Fruit fly (Drosophila melanogaster) whole organism, embryonic: ENCODE measurements around the gene Best4.

Source experiments
- CG6683 ChIP-seq: fragments of 200-800 bp; sonication (Bioruptor generic); optimal IDR thresholded peaks from 2 replicates; lab custom pipeline; 2017; ENCODE audit warnings: missing biosample characterization, mild to moderate bottlenecking, missing genetic modification characterization, missing genetic modification reagents
- Gsc ChIP-seq: fragments of 200-800 bp; sonication (Bioruptor generic); IDR thresholded peaks from 2 replicates; pipeline ENCODE4 v1.3.6; 2022; ENCODE audit warnings: missing biosample characterization, missing genetic modification characterization
- Ptx1 ChIP-seq: fragments of 200-800 bp; sonication (Bioruptor generic); IDR thresholded peaks from 2 replicates; pipeline ENCODE4 v1.3.6; 2022; ENCODE audit warnings: missing biosample characterization, missing genetic modification characterization
- ttk ChIP-seq: fragments of 200-800 bp; sonication (Bioruptor generic); IDR thresholded peaks from 2 replicates; pipeline ENCODE4 v2.1.2; 2022; ENCODE audit warnings: missing biosample characterization, missing genetic modification characterization

dm6 chr3L:15320241-15320640 lies 21.5 kb downstream of the Best4 start:
- no peak for TF ChIP-seq ttk
- no peak for TF ChIP-seq CG6683 (GFP tag; lab: Kevin White, UChicago)
- TF ChIP-seq Gsc (GFP tag; lab: Robert Waterston, UW) = no peak
- TF ChIP-seq Ptx1 (GFP tag; lab: Robert Waterston, UW) = no peak
